Fruit fly (Drosophila melanogaster) whole organism, adult: ENCODE measurements around the gene SdhBL.
A peak's percentile ranks its signal among the peaks of the same experiment; 100 is the strongest.

ENCODE experiments used
- CG11617 ChIP-seq: fragments of 200-800 bp; sonication (Bioruptor generic); optimal IDR thresholded peaks from 2 replicates; lab custom pipeline; 2017; ENCODE audit warnings: mild to moderate bottlenecking, missing biosample characterization, missing genetic modification reagents, missing genetic modification characterization
- CG12768 ChIP-seq: fragments of 200-800 bp; sonication (Bioruptor generic); optimal IDR thresholded peaks from 2 replicates; lab custom pipeline; 2017; ENCODE audit warnings: missing biosample characterization, missing genetic modification characterization, mild to moderate bottlenecking, moderate library complexity, missing genetic modification reagents
- CG14711 ChIP-seq: fragments of 200-800 bp; sonication (Bioruptor generic); optimal IDR thresholded peaks from 2 replicates; lab custom pipeline; 2018; ENCODE audit warnings: missing biosample characterization, mild to moderate bottlenecking, missing genetic modification characterization, moderate library complexity
- CG1620 ChIP-seq: fragments of 200-800 bp; sonication (Bioruptor generic); optimal IDR thresholded peaks from 2 replicates; lab custom pipeline; 2016; ENCODE audit warnings: missing biosample characterization, missing genetic modification characterization
- CG33017 ChIP-seq: fragments of 200-800 bp; sonication (Bioruptor generic); optimal IDR thresholded peaks from 2 replicates; lab custom pipeline; 2018; ENCODE audit warnings: missing biosample characterization, mild to moderate bottlenecking, missing genetic modification characterization, moderate library complexity
- CG5204 ChIP-seq: fragments of 200-800 bp; sonication (Bioruptor generic); optimal IDR thresholded peaks from 2 replicates; lab custom pipeline; 2016; ENCODE audit warnings: missing biosample characterization, missing genetic modification characterization
- CG7101 ChIP-seq: fragments of 200-800 bp; sonication (Bioruptor generic); optimal IDR thresholded peaks from 2 replicates; lab custom pipeline; 2018; ENCODE audit warnings: missing biosample characterization, mild to moderate bottlenecking, missing genetic modification characterization, moderate library complexity
- Clk ChIP-seq: fragments of 200-800 bp; sonication (Bioruptor generic); optimal IDR thresholded peaks from 2 replicates; lab custom pipeline; 2017; ENCODE audit warnings: missing biosample characterization, missing genetic modification characterization
- Crg-1 ChIP-seq: fragments of 200-800 bp; sonication (Bioruptor generic); optimal IDR thresholded peaks from 2 replicates; lab custom pipeline; 2016; ENCODE audit warnings: missing biosample characterization, missing genetic modification characterization
- Hr96 ChIP-seq: fragments of 200-800 bp; sonication (Bioruptor generic); optimal IDR thresholded peaks from 2 replicates; lab custom pipeline; 2016; ENCODE audit warnings: missing biosample characterization, missing genetic modification characterization
- Mnt ChIP-seq: fragments of 200-800 bp; sonication (Bioruptor generic); optimal IDR thresholded peaks from 2 replicates; lab custom pipeline; 2016; ENCODE audit warnings: missing biosample characterization, mild to moderate bottlenecking, missing genetic modification characterization
- bab1 ChIP-seq: fragments of 200-800 bp; sonication (Bioruptor generic); optimal IDR thresholded peaks from 3 replicates; lab custom pipeline; 2019; ENCODE audit warnings: missing biosample characterization, mild to moderate bottlenecking, missing genetic modification characterization, moderate library complexity
- cic ChIP-seq: fragments of 200-800 bp; sonication (Bioruptor generic); optimal IDR thresholded peaks from 2 replicates; lab custom pipeline; 2017; ENCODE audit warnings: missing biosample characterization, mild to moderate bottlenecking, missing genetic modification characterization, moderate library complexity
- cnc ChIP-seq, 2 experiments: fragments of >200 bp; optimal IDR thresholded peaks; 2 replicates each; lab custom pipeline; 2017
- kay ChIP-seq: fragments of 200-800 bp; sonication (Bioruptor generic); peaks from one replicate; lab custom pipeline; 2016; ENCODE audit warnings: missing biosample characterization, missing genetic modification characterization, borderline replicate concordance
- ovo ChIP-seq: fragments of 200-800 bp; sonication (Bioruptor generic); optimal IDR thresholded peaks from 2 replicates; lab custom pipeline; 2016; ENCODE audit warnings: missing biosample characterization, missing genetic modification characterization
- pad ChIP-seq: fragments of 200-800 bp; sonication (Bioruptor generic); optimal IDR thresholded peaks from 3 replicates; lab custom pipeline; 2017; ENCODE audit warnings: missing biosample characterization, missing genetic modification characterization, mild to moderate bottlenecking, moderate library complexity, missing genetic modification reagents
- tj ChIP-seq: fragments of 200-800 bp; sonication (Bioruptor generic); optimal IDR thresholded peaks from 3 replicates; lab custom pipeline; 2017; ENCODE audit warnings: missing biosample characterization, mild to moderate bottlenecking, missing genetic modification characterization, moderate library complexity
- toe ChIP-seq: fragments of 200-800 bp; sonication (Bioruptor generic); optimal IDR thresholded peaks from 2 replicates; lab custom pipeline; 2016; ENCODE audit warnings: missing biosample characterization, missing genetic modification characterization

The SdhBL gene

DNA sequence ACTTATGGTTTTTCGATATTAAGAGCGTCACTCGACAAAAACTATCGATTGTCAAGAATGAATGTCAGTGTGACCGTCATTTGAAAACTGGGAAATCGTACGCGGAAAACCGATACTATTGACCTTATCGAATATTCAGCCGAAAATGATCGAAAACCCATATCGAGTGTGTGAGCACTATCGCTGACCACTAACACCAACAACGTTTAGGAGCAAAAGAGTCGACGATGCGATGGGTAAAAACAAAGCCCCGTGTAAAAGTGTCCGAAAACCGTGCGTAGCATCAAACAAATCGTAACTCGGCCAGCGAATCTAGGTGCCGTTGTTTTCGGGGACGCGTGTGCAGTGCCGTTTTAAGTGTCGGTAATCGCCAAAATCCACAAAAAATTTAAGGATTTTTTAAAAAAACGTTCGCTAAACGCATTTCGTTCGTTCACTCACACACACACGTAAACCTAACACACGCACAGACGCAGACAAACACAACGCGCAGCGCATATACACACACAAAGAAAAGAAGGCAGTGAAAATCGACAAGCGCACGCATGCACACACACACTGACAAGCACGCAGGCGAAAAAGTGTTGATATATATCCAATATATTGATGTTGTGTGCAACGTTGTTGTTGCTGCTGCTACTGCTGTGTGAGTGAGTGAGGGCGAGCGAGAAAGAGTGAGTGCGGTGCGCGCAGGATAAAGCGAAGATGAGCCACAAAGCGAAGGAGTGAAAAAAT lies 30.3 kb upstream of the SdhBL start, which contains the start of the genes CG7326 and Dora:
CG7326 (minus strand) TSS at position 29 of the 735 bp plus-strand sequence.
Dora (plus strand) TSS at position 203 of the 735 bp plus-strand sequence.
- peak; percentile 82 for TF ChIP-seq bab1 (GFP tag; lab: Kevin White, UChicago)
- TF ChIP-seq Mnt (GFP tag; lab: Kevin White, UChicago) = peak; percentile 19
- TF ChIP-seq CG7101 (tag; lab: Kevin White, UChicago) = no peak
- peak; percentile 12 for TF ChIP-seq ovo (GFP tag; lab: Kevin White, UChicago)
- TF ChIP-seq cnc (optimal IDR thresholded peaks at IDR 0.05; lab: Kevin White, UChicago) = no peak
- peak; percentile 72 for TF ChIP-seq tj

DNA sequence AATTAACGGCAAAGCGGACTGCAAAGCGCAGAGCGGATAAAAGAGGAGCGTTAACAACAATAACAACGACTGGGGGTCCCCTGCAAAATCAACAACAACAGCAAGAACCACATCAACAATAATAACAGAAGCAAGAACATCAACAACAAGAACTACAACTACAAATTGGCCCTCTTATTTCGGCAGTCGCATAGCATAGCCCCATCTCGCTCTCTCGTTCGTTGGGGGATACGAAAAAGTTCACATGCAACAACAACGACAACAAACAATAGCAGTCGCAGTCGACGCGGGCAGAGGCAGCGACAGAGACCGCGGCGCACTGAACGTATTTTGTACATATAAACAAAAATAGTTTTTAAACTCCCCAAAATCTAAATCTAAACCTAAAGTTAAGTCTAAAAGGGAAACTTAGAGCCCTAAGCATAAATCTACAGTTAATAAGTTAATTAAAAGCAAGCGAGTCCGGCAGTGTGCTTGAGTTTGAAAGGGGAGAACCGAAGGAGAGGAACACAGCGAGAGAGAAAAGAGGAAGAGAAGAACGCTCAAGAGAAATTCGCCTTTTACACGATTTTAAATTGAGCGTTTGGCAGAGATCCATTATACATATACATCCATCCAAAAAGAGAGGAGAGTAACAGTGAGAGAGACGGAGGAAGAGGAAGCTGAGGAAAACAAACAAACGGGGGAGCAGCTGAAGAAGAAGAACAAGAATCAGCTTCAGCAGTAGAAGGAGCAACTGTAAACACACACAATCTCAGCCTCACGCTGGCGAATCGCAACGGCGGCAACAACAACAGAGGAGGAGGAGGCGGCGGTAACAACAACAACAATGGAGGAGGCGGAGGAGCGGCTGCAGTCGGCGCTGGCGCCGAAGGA lies 29.5 kb upstream of the SdhBL start:
- TF ChIP-seq pad (GFP tag; lab: Kevin White, UChicago) = peak; percentile 91
- no peak for TF ChIP-seq bab1 (GFP tag; lab: Kevin White, UChicago)

- TF ChIP-seq kay (GFP tag; lab: Kevin White, UChicago) (no peak), tj (no peak), cic (no peak), Hr96 (GFP tag; lab: Kevin White, UChicago) (no peak), CG12768 (no peak), ovo (GFP tag; lab: Kevin White, UChicago) (no peak)
Observed at dm6 chrX:18866289-18866832, 27.9 kb upstream of the SdhBL start.

DNA sequence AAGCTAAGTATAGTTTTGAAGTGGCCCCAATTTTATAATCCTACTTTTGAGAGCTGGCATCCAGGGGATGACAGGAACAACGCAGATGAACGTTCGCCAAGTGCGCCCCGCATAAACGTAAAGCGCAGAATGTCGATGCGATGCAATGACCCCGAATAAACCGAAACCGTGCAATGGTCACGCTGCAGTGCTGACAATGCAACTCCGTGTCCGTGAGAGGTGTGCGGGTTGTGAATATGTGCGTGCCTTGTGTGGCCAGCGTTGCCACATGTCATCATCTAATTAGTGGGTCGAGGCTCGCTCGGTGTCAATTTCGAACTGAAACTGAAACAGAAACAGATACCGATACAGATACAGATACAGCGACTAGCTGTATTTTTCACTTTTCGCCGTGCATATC lies 26.1 kb upstream of the SdhBL start:
- TF ChIP-seq Mnt (GFP tag; lab: Kevin White, UChicago) = no peak
- no peak for TF ChIP-seq CG33017 (tag; lab: Kevin White, UChicago)
- no peak for TF ChIP-seq ovo (GFP tag; lab: Kevin White, UChicago)
- no peak for TF ChIP-seq CG12768
- peak; percentile 83 for TF ChIP-seq tj
- no peak for TF ChIP-seq kay (GFP tag; lab: Kevin White, UChicago)
- no peak for TF ChIP-seq Hr96 (GFP tag; lab: Kevin White, UChicago)

DNA sequence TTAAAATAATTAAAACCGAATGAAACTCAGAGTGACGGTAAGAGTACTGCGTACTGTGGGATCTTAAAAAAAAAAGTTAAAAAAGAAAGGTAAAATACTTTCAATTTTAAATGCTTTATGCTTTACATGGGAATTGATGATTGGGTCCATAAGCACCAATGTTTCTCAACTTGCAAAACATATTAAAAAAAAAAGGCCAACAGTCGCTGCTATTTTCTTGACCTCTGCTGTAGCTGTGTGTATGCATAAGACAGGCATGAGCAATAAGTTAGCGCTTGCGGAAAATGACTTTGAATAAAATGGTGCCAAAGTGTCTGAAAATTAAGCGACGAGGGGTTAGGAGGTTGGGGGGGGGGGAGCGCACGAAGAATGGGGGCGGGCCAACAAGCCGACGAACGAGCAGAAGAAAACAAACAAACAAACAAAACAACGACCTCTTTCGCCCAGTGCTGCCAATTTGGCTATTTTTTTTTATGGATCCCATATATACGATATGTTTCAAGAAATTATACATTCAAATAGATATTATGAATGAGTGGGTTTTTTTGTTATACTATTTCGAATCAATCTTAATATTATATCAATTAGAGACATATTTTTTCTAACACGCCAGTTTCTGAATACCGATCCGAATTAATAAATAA lies 24.6 kb upstream of the SdhBL start:
- TF ChIP-seq Clk (no peak), bab1 (GFP tag; lab: Kevin White, UChicago) (peak; percentile 31), kay (GFP tag; lab: Kevin White, UChicago) (no peak)

- TF ChIP-seq CG11617 (GFP tag; lab: Kevin White, UChicago) (no peak), kay (GFP tag; lab: Kevin White, UChicago) (peak; percentile 30), CG14711 (tag; lab: Kevin White, UChicago) (peak; percentile 77)
Observed at dm6 chrX:18883999-18884671, 10.1 kb upstream of the SdhBL start, which contains the start of gene CG7332. Gene CG7332 (plus strand): TSS chrX:18884513.

DNA sequence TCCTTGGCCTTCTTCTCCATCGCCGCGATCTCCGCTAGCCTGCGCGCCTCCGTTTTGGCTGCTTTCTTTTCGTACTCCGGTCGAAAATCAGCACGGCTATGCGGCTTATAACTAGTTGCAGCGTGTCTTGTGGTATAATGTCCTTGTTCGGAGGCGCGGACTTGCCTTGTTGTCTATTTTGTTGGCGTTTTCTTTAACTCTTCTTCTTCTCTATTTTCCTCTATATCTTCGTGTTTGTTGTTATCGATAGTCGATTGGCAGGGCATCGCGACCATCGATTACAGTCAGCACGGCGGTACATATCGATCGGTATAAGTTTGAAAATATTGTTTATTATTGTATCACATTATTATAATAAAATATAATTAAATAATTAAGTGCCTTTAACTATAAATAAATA lies 813 bp upstream of the SdhBL start, which contains the start of gene Flacc:
Flacc (minus strand) TSS at position 204 of the 400 bp plus-strand sequence.
- TF ChIP-seq bab1 (GFP tag; lab: Kevin White, UChicago) = peak; percentile 32
- TF ChIP-seq CG7101 (tag; lab: Kevin White, UChicago) = no peak

DNA sequence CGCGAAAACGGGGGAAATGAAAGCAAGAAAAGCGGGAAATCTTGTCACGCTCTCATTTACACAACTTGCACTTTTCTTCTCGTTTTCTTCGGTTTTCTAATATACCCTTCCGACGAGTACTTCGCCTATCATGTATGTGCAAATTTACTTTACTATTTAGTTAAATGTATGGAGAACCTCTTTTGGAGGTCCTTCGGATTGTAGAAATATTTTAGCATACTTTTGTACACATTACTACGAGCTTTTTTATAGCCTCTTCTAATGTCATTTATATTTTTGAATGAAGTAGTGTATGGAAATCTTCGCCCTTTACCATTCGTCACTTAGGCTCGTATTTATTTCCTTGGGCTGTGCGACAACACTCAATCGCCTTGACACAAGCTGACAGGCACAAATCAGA lies 3.0 kb downstream of the SdhBL start:
- no peak for TF ChIP-seq CG1620 (GFP tag; lab: Kevin White, UChicago)
- TF ChIP-seq CG5204 = no peak
- TF ChIP-seq pad (GFP tag; lab: Kevin White, UChicago) = no peak
- TF ChIP-seq ovo (GFP tag; lab: Kevin White, UChicago) = no peak
- no peak for TF ChIP-seq CG12768
- TF ChIP-seq cic = no peak
- no peak for TF ChIP-seq Mnt (GFP tag; lab: Kevin White, UChicago)
- no peak for TF ChIP-seq kay (GFP tag; lab: Kevin White, UChicago)
- no peak for TF ChIP-seq Crg-1
- TF ChIP-seq toe = no peak
- no peak for TF ChIP-seq CG33017 (tag; lab: Kevin White, UChicago)
- no peak for TF ChIP-seq CG14711 (tag; lab: Kevin White, UChicago)
- no peak for TF ChIP-seq Clk
- TF ChIP-seq cnc (optimal IDR thresholded peaks at IDR 0.05; lab: Kevin White, UChicago) = no peak
